Fruit fly (Drosophila melanogaster): ENCODE results near the gene CG32809.

CG32809 gene

DNA sequence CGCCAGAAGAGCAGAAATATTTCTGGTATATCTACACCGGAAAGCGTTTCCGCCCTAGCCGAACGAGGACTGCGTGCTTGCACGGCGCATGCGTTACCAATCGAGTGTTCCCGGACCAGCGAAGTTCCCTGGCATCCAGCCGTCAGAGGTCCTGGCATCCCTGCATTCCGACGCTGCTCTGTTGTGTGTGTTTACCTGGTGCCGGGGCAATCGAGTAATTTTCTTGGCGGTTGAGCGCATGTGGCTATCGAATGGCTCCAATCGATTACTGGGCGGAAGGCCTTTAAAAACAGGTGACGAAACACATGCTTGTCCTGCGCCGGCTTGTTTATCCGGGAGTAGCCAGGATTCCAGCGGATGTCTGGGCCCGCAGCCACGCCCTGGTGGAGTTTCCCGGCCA is at the start of gene CG32809:
CG32809 (minus strand) TSS at position 216 of the 400 bp plus-strand sequence.
- no peak for TF ChIP-seq Dll (optimal IDR thresholded peaks at IDR 0.05)
- no peak for TF ChIP-seq psq (optimal IDR thresholded peaks at IDR 0.05)
- no peak for TF ChIP-seq CG8478 (optimal IDR thresholded peaks at IDR 0.05)
- TF ChIP-seq EcR (GFP tag; optimal IDR thresholded peaks at IDR 0.05) = no peak
- TF ChIP-seq pan (optimal IDR thresholded peaks at IDR 0.05) = no peak
- TF ChIP-seq usp (GFP tag; optimal IDR thresholded peaks at IDR 0.05) = no peak

DNA sequence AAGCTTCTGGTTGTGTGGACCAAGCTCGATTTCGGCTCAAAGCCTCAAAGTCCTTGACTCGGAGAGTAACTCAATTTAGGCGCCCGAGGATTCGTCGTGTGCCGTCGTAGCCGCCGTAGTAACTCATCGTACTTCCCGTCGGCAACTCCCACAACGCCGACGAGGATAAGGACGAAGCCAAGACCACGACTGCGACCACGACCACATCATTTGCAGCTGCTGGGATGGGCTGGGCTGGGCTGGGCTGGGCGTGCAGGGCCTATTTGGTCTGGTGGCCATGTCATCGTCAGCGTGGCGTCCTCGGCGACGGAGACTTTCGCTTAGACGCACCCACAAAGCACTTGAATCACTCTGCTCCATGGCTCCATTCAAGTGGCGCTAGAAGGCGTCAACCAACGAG is 42.5 kb upstream of the CG32809 start:
- TF ChIP-seq CG8478 (optimal IDR thresholded peaks at IDR 0.05) (no peak), psq (optimal IDR thresholded peaks at IDR 0.05) (no peak), usp (GFP tag; optimal IDR thresholded peaks at IDR 0.05) (no peak), EcR (GFP tag; optimal IDR thresholded peaks at IDR 0.05) (no peak), Dll (optimal IDR thresholded peaks at IDR 0.05) (no peak), pan (optimal IDR thresholded peaks at IDR 0.05) (no peak)

DNA sequence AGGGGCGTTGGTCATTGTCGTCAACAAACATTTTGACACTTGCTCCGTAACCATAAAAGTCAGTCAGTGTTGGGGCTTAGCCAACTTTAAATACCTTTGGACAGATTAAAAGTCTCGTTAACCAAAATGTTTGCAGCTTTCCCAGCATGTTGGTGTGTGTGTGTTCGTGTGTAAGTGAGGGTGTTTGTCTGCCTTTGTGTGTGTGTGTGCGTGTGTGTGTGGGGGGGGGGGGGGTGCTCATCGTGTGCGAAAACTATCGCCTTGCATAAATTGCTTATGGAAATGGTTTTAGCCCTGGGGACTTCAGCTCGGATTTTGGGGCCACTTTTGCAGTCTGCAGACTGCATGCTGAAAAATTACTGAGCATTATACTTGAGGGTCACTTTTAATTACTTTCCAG is 22.3 kb upstream of the CG32809 start:
- TF ChIP-seq usp (GFP tag; optimal IDR thresholded peaks at IDR 0.05) = no peak
- no peak for TF ChIP-seq pan (optimal IDR thresholded peaks at IDR 0.05)
- TF ChIP-seq psq (optimal IDR thresholded peaks at IDR 0.05) = no peak
- TF ChIP-seq CG8478 (optimal IDR thresholded peaks at IDR 0.05) = no peak

DNA sequence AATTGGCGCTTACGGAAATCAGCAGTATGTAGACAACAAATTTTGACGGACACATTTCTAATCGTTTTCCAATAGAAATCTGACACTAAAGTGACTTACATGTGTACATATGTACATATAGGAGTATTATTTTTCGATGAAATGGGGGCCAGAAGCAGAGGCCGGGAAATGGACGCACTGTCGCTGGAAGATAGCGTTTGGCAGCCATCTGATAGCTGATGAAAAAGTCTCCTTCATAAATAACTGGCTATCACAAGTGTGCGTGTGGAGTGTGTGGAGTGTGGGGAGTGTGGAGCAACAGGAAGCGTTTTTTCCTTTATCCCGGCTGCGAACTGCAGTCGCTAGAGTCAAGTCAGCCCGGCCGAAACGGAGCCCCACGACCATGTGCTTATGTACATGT is 17.5 kb upstream of the CG32809 start, which contains the start of gene CG3795:
CG3795 (minus strand) TSS at position 101 of the 400 bp plus-strand sequence.
- TF ChIP-seq pan (optimal IDR thresholded peaks at IDR 0.05) (no peak), psq (optimal IDR thresholded peaks at IDR 0.05) (no peak), EcR (GFP tag; optimal IDR thresholded peaks at IDR 0.05) (no peak), Dll (optimal IDR thresholded peaks at IDR 0.05) (no peak), CG8478 (optimal IDR thresholded peaks at IDR 0.05) (no peak), usp (GFP tag; optimal IDR thresholded peaks at IDR 0.05) (no peak)

DNA sequence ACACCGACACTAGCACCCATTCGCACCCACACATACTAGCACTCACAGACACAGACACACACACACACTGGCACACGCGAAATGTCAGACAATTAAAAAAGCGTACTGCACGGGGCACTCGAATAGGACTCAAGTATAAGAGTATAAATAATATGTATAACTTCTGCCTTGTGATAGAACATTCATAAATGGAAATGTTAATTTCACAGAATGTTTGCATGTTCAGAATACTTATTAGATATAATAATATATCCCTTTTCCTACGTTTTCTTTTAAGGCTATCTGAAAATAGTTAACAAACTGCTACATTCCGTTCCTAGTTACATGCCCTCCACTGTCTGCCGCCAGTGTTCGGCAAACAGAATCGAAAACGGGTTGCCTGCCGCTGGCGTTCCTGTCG is 13.4 kb upstream of the CG32809 start:
- TF ChIP-seq Dll (optimal IDR thresholded peaks at IDR 0.05) (no peak), CG8478 (optimal IDR thresholded peaks at IDR 0.05) (no peak), EcR (GFP tag; optimal IDR thresholded peaks at IDR 0.05) (no peak), usp (GFP tag; optimal IDR thresholded peaks at IDR 0.05) (no peak)

DNA sequence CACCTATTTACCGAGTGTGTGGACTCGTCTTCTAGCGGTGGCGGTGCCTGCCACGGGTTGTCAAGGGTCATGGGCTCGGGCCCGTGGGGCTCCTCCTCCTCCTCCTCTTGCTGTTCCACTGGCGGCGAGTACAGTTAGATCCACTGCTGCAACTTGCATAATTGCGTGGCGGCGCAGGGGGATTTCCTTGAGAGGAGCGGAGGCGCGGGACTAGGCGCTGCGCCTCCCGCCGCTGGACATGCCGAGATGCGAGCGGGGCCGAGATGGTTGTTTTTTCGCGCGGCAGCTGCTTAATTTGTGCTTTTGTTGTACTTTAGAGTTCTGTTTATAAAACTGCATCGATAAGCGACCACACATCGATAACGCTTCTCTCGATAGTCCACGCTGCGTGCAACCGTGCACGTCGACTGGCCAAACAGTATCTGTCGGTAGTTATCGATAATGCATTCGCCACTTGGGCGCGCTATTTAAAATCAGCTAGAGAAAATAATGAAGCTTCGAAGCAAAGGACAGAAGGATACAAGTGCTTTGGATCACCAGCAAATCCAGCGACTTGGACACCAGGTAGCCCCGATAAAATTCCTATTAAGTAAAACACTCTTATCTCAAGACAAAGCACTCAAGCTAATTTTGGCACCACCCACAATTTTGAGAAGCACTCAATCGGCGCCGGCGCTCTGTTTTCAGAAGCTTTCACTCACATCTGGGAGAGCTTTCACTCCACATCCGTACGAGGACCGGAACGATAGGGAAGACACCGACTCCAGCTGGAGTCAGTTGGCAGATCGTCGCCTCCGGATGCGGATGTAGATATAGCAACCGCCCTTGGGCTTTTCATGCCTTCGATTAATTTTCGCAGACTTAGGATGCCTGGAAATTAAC is 3.2 kb upstream of the CG32809 start, which contains the start of gene a6:
a6 (minus strand) TSS at position 361 of the 882 bp plus-strand sequence.
- TF ChIP-seq pan (optimal IDR thresholded peaks at IDR 0.05) (no peak), usp (GFP tag; optimal IDR thresholded peaks at IDR 0.05) (no peak), CG8478 (optimal IDR thresholded peaks at IDR 0.05) (no peak), psq (optimal IDR thresholded peaks at IDR 0.05) (no peak), Dll (optimal IDR thresholded peaks at IDR 0.05) (no peak), EcR (GFP tag; optimal IDR thresholded peaks at IDR 0.05) (no peak)

DNA sequence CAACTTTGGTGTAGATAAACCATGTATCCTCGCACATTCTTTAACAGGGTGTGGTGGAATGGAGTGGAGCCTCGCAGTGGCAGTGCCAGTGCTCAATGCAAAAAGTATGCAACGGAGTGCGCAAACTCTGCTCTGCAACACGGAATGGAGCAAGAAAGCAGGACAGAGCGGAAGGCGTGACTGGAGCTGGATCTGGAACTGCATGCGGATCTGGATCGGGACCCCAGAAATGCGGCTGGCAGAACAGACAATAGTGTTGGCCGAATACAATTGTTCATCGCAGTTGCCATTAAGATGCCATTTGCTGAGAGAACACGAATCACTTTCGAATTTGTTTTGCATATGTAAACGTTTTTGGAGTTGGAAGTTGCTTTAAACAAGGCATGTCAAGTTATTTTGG is 1.1 kb downstream of the CG32809 start:
- TF ChIP-seq Dll (optimal IDR thresholded peaks at IDR 0.05) = no peak
- TF ChIP-seq CG8478 (optimal IDR thresholded peaks at IDR 0.05) = no peak
- TF ChIP-seq usp (GFP tag; optimal IDR thresholded peaks at IDR 0.05) = no peak
- no peak for TF ChIP-seq psq (optimal IDR thresholded peaks at IDR 0.05)
- TF ChIP-seq pan (optimal IDR thresholded peaks at IDR 0.05) = no peak
- no peak for TF ChIP-seq EcR (GFP tag; optimal IDR thresholded peaks at IDR 0.05)

DNA sequence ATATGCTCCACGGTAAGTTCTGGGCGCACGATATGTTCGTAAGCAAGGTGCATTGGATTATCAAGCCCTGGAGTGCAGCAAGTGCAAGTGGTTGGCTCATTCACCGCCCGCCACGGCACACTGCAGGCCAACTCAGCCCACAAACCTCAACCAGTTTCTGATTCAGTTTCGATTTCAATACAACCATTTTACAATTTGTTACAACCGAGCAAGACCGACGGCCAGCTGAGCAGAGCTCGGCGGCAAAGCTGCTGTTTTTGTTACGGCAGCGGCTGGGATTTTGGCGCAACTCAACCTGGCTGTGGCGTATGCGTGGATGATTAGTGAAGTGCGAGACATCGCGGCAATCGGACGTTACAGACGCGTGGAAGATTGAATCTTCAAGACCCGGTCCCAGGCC is 6.3 kb downstream of the CG32809 start, which contains the start of gene b6:
b6 (plus strand) TSS at position 320 of the 400 bp plus-strand sequence.
- TF ChIP-seq psq (optimal IDR thresholded peaks at IDR 0.05) (no peak), CG8478 (optimal IDR thresholded peaks at IDR 0.05) (no peak), pan (optimal IDR thresholded peaks at IDR 0.05) (no peak), EcR (GFP tag; optimal IDR thresholded peaks at IDR 0.05) (no peak), Dll (optimal IDR thresholded peaks at IDR 0.05) (no peak), usp (GFP tag; optimal IDR thresholded peaks at IDR 0.05) (no peak)

DNA sequence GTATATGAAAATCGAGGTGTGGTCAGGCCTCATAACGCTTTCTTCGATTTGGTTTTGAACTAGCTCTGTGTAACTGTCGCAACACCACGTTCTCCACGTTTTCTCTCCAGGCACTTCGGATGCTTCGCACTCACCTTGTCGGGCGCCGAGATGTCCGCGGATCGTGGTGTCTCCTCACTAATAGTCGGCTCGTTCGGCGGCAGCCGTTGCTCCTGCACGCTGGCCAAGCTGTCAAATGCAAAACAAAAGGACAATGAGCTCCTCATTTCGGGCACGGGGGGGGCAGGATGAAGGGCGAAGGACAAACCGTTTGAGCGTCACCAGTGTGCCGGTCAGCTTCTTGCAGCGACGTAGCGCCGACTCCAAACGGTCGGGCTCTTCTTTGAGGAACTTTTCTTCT is 11.3 kb downstream of the CG32809 start, which contains the start of gene CG14797:
CG14797 (plus strand) TSS at position 301 of the 400 bp plus-strand sequence.
- TF ChIP-seq psq (optimal IDR thresholded peaks at IDR 0.05) (no peak), pan (optimal IDR thresholded peaks at IDR 0.05) (no peak), EcR (GFP tag; optimal IDR thresholded peaks at IDR 0.05) (no peak), Dll (optimal IDR thresholded peaks at IDR 0.05) (no peak), usp (GFP tag; optimal IDR thresholded peaks at IDR 0.05) (no peak), CG8478 (optimal IDR thresholded peaks at IDR 0.05) (no peak)

DNA sequence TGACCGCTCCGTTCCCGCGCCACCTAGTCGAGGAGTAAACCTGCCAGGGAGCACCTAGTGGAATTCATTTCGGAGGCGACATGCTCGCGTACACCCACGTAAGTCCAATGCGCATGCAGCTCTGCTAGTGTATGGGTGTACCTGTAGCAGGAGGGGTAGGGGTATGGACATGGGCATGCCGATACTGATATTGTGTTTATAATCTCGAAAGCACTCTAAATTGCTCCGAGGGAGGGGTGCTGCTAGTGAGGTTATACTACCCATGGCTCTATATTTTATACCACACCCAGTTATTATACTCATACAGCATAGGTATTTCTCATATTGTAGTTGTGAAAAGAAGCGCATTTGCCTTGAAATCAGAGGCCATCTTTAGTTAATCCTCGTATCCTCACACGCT is 22.7 kb downstream of the CG32809 start:
- TF ChIP-seq pan (optimal IDR thresholded peaks at IDR 0.05) (no peak), EcR (GFP tag; optimal IDR thresholded peaks at IDR 0.05) (no peak), CG8478 (optimal IDR thresholded peaks at IDR 0.05) (no peak), usp (GFP tag; optimal IDR thresholded peaks at IDR 0.05) (no peak), Dll (optimal IDR thresholded peaks at IDR 0.05) (no peak), psq (optimal IDR thresholded peaks at IDR 0.05) (no peak)

DNA sequence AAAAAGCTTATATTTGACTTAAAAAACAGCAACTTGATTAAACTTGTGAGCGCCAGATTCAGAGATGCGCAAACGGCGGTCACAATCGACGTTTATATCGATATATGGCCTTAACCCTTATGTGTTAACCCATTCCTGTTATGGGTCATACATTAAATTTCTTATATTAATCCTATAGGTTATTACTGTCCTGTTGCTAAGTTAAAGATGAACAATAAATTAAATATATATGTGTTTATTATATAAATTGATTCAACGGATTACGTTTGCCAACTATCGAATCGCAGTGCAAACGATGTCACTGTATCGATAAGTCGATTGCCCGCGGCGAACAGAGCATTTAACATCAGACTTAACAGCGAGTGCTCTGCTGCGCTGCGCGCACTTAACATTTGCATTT is 23.4 kb downstream of the CG32809 start, which contains the start of the genes CG3740 and hfw:
CG3740 (minus strand) TSS at position 84 of the 400 bp plus-strand sequence.
hfw (plus strand) TSS at position 357 of the 400 bp plus-strand sequence.
- no peak for TF ChIP-seq usp (GFP tag; optimal IDR thresholded peaks at IDR 0.05)
- no peak for TF ChIP-seq CG8478 (optimal IDR thresholded peaks at IDR 0.05)
- TF ChIP-seq EcR (GFP tag; optimal IDR thresholded peaks at IDR 0.05) = no peak
- TF ChIP-seq psq (optimal IDR thresholded peaks at IDR 0.05) = no peak
- TF ChIP-seq pan (optimal IDR thresholded peaks at IDR 0.05) = no peak
- no peak for TF ChIP-seq Dll (optimal IDR thresholded peaks at IDR 0.05)

DNA sequence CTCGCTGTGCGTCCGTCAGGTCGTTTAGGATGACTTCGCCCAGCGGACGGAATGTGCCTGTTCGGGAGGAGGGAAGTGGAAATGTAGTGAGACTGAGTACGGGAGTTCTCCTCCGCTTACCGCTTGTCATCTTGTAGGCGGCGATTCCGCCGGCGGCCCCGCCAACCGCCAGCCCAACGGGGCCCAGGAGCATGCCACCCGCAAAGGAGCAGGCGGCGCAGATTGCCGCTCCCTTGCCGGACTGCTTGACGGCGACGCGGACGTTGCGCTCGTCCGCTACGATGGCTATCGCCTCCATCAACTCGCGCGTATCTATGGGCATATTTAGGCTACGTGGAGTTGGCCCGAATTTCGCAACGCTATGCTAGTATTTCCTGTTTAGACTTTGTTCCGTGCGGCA is 23.9 kb downstream of the CG32809 start, which contains the start of gene Mur2B:
Mur2B (minus strand) TSS at position 101 of the 400 bp plus-strand sequence.
- TF ChIP-seq pan (optimal IDR thresholded peaks at IDR 0.05) = no peak
- no peak for TF ChIP-seq psq (optimal IDR thresholded peaks at IDR 0.05)
- TF ChIP-seq usp (GFP tag; optimal IDR thresholded peaks at IDR 0.05) = no peak
- no peak for TF ChIP-seq Dll (optimal IDR thresholded peaks at IDR 0.05)
- no peak for TF ChIP-seq EcR (GFP tag; optimal IDR thresholded peaks at IDR 0.05)
- no peak for TF ChIP-seq CG8478 (optimal IDR thresholded peaks at IDR 0.05)
